Worm (Caenorhabditis elegans) whole organism, mixed stage, embryonic: ENCODE measurements around the gene srx-41.

Experiments used
- M03D4.4 ChIP-seq: sonication (generic microtip); optimal IDR thresholded peaks from 2 replicates; lab custom pipeline; 2017; ENCODE audit warnings: mild to moderate bottlenecking, missing genetic modification characterization, missing compliant biosample characterization
- blmp-1 ChIP-seq: fragments of 150-350 bp; optimal IDR thresholded peaks from 2 replicates; lab custom pipeline; 2014; ENCODE audit warnings: missing biosample characterization, missing genetic modification characterization
- ceh-39 ChIP-seq: fragments of 150-350 bp; optimal IDR thresholded peaks from 2 replicates; lab custom pipeline; 2014; ENCODE audit warnings: missing biosample characterization, missing genetic modification characterization
- cnd-1 ChIP-seq: fragments of 200-800 bp; sonication (Bioruptor generic); optimal IDR thresholded peaks from 2 replicates; lab custom pipeline; 2018; ENCODE audit warnings: mild to moderate bottlenecking, missing genetic modification characterization, missing compliant biosample characterization
- elt-1 ChIP-seq: sonication (generic microtip); optimal IDR thresholded peaks from 2 replicates; lab custom pipeline; 2017; ENCODE audit warnings: missing genetic modification characterization, mild to moderate bottlenecking, missing compliant biosample characterization, antibody characterized with exemption, moderate library complexity, borderline replicate concordance; ENCODE audit not compliant: insufficient read depth
- elt-3 ChIP-seq: fragments of 150-350 bp; optimal IDR thresholded peaks from 2 replicates; lab custom pipeline; 2014; ENCODE audit warnings: missing biosample characterization, missing genetic modification characterization
- flh-1 ChIP-seq: fragments of 200-800 bp; sonication (Bioruptor generic); optimal IDR thresholded peaks from 2 replicates; lab custom pipeline; 2018; ENCODE audit warnings: mild to moderate bottlenecking, missing genetic modification characterization, moderate library complexity, missing compliant biosample characterization
- ham-2 ChIP-seq: fragments of 200-800 bp; sonication (Bioruptor generic); optimal IDR thresholded peaks from 2 replicates; lab custom pipeline; 2018; ENCODE audit warnings: mild to moderate bottlenecking, missing genetic modification characterization, missing compliant biosample characterization
- hlh-1 ChIP-seq: fragments of 150-350 bp; optimal IDR thresholded peaks from 2 replicates; lab custom pipeline; 2014; ENCODE audit warnings: missing biosample characterization, missing genetic modification reagents, missing genetic modification characterization
- lin-32 ChIP-seq: fragments of 200-800 bp; sonication (Bioruptor generic); optimal IDR thresholded peaks from 2 replicates; lab custom pipeline; 2018; ENCODE audit warnings: mild to moderate bottlenecking, missing genetic modification characterization, missing compliant biosample characterization
- lsy-2 ChIP-seq: fragments of 150-350 bp; optimal IDR thresholded peaks from 2 replicates; lab custom pipeline; 2014; ENCODE audit warnings: missing biosample characterization, missing genetic modification characterization
- mab-5 ChIP-seq: fragments of 150-350 bp; optimal IDR thresholded peaks from 2 replicates; lab custom pipeline; 2014; ENCODE audit warnings: missing biosample characterization, missing genetic modification characterization
- mep-1 ChIP-seq: fragments of 150-350 bp; optimal IDR thresholded peaks from 2 replicates; lab custom pipeline; 2017; ENCODE audit warnings: missing biosample characterization, missing genetic modification reagents, missing genetic modification characterization, inconsistent platforms
- nhr-12 ChIP-seq: fragments of 150-350 bp; optimal IDR thresholded peaks from 2 replicates; lab custom pipeline; 2014; ENCODE audit warnings: missing biosample characterization, missing genetic modification characterization
- nhr-2 ChIP-seq: fragments of 150-350 bp; optimal IDR thresholded peaks from 2 replicates; lab custom pipeline; 2014; ENCODE audit warnings: missing biosample characterization, missing genetic modification characterization
- nhr-237 ChIP-seq: fragments of 150-350 bp; optimal IDR thresholded peaks from 2 replicates; lab custom pipeline; 2014; ENCODE audit warnings: missing biosample characterization, missing genetic modification characterization
- sptf-1 ChIP-seq: sonication (generic microtip); optimal IDR thresholded peaks from 2 replicates; lab custom pipeline; 2017; ENCODE audit warnings: mild to moderate bottlenecking, missing genetic modification characterization, moderate library complexity, missing compliant biosample characterization
- tbx-8 ChIP-seq: fragments of 200-800 bp; sonication (Bioruptor generic); optimal IDR thresholded peaks from 2 replicates; lab custom pipeline; 2018; ENCODE audit warnings: mild to moderate bottlenecking, missing genetic modification characterization, moderate library complexity, missing compliant biosample characterization
- unc-120 ChIP-seq: sonication (generic microtip); optimal IDR thresholded peaks from 2 replicates; lab custom pipeline; 2017; ENCODE audit warnings: missing genetic modification characterization, missing compliant biosample characterization; ENCODE audit not compliant: poor library complexity, severe bottlenecking
- unc-39 ChIP-seq: fragments of 150-350 bp; optimal IDR thresholded peaks from 2 replicates; lab custom pipeline; 2014; ENCODE audit warnings: missing biosample characterization, missing genetic modification characterization
- unc-62 ChIP-seq: fragments of 150-350 bp; optimal IDR thresholded peaks from 2 replicates; lab custom pipeline; 2014; ENCODE audit warnings: missing biosample characterization, missing genetic modification reagents, missing genetic modification characterization

Gene srx-41

ce11 chrV:3586014-3586689 lies 50.8 kb downstream of the srx-41 start, which contains the start of the genes rpl-11.1 and T22F3.2:
Gene rpl-11.1 (minus strand): TSS chrV:3586064.
Gene T22F3.2 (plus strand): TSS chrV:3586639.
- TF ChIP-seq cnd-1 (tag; lab: Kevin White, UChicago): no peak
- no peak for TF ChIP-seq unc-62
- no peak for TF ChIP-seq ceh-39 (tag; lab: Kevin White, UChicago)
- no peak for TF ChIP-seq tbx-8 (GFP tag; lab: Kevin White, UChicago)
- no peak for TF ChIP-seq ham-2
- no peak for TF ChIP-seq nhr-237 (tag; lab: Kevin White, UChicago)
- TF ChIP-seq elt-1 (tag; lab: Kevin White, UChicago): no peak
- TF ChIP-seq mep-1: no peak
- no peak for TF ChIP-seq elt-3 (tag; lab: Kevin White, UChicago)
- no peak for TF ChIP-seq unc-120 (tag; lab: Kevin White, UChicago)
- no peak for TF ChIP-seq unc-39
- TF ChIP-seq nhr-2 (tag; lab: Kevin White, UChicago): no peak
- no peak for TF ChIP-seq flh-1

- TF ChIP-seq lsy-2 (tag; lab: Kevin White, UChicago) (no peak), M03D4.4 (no peak), mep-1 (no peak), sptf-1 (no peak), elt-3 (tag; lab: Kevin White, UChicago) (no peak), hlh-1 (tag; lab: Kevin White, UChicago) (no peak), lin-32 (GFP tag; lab: Kevin White, UChicago) (no peak), mab-5 (tag; lab: Kevin White, UChicago) (no peak), tbx-8 (GFP tag; lab: Kevin White, UChicago) (no peak), nhr-12 (tag; lab: Kevin White, UChicago) (no peak), blmp-1 (tag; lab: Kevin White, UChicago) (no peak)
- TF ChIP-seq, all 35 proteins: peak for 0
Measured at ce11 chrV:3585011-3585410, 52.0 kb downstream of the srx-41 start.
